Worm (Caenorhabditis elegans) whole organism, midembryonic: ENCODE measurements around the gene scl-8.
A peak's percentile ranks its signal among the peaks of the same experiment; 100 is the strongest.

Experiments used
- cog-1 ChIP-seq: sonication (generic microtip); optimal IDR thresholded peaks from 2 replicates; lab custom pipeline; 2016; ENCODE audit warnings: missing genetic modification characterization, missing compliant biosample characterization
- flt-1 ChIP-seq: fragments of 200-800 bp; sonication (Bioruptor generic); IDR thresholded peaks from 2 replicates; pipeline ENCODE4 v1.3.6; 2022; ENCODE audit warnings: missing genetic modification characterization, missing compliant biosample characterization
- klf-2 ChIP-seq: fragments of 200-800 bp; sonication (Bioruptor generic); conservative IDR thresholded peaks from 2 replicates; pipeline ENCODE4 v1.3.6; 2022; ENCODE audit warnings: missing genetic modification reagents, missing genetic modification characterization, missing compliant biosample characterization
- ztf-29 ChIP-seq: fragments of 200-800 bp; sonication (Bioruptor generic); IDR thresholded peaks from 2 replicates; pipeline ENCODE4 v1.3.6; 2022; ENCODE audit warnings: missing genetic modification reagents, missing genetic modification characterization, missing compliant biosample characterization

DNA sequence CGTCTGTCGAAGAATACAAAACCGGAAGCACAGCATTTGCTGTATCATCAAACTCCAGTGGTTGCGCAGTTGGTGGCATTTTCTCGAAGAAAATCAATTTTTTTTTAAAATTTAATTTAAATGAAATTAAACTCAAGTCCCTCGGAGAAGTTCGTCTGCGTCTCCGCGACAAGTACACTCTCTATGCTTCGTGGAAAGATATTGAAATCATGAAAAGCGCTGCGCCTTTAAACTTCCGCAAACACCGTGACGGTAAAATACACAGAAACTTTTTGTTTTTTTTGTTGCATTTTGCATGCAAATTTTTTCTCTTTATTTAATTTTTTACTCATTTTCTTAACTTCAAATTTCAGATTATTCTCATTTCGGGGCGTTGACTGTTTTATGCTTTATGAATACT lies 27.1 kb downstream of the scl-8 start, which contains the start of the genes dli-1, tin-9.2 and exos-4.1:
- TF ChIP-seq ztf-29 (GFP tag; lab: Robert Waterston, UW) (no peak), klf-2 (GFP tag; lab: Robert Waterston, UW) (no peak), cog-1 (tag; lab: Kevin White, UChicago) (peak; percentile 42), flt-1 (GFP tag; lab: Robert Waterston, UW) (no peak)
